Worm (Caenorhabditis elegans) whole organism, L3 larva: ENCODE data around the gene C53B7.2.

ENCODE experiments used
- R02D3.7 ChIP-seq: fragments of 150-350 bp; optimal IDR thresholded peaks from 2 replicates; lab custom pipeline; 2014; ENCODE audit warnings: missing biosample characterization, missing genetic modification characterization
- ZK546.5 ChIP-seq: sonication (generic microtip); optimal IDR thresholded peaks from 2 replicates; lab custom pipeline; 2017; ENCODE audit warnings: missing biosample characterization, missing genetic modification characterization
- aly-2 ChIP-seq: fragments of 150-350 bp; optimal IDR thresholded peaks from 2 replicates; lab custom pipeline; 2014; ENCODE audit warnings: missing biosample characterization, missing genetic modification characterization
- ceh-16 ChIP-seq: sonication (generic microtip); optimal IDR thresholded peaks from 2 replicates; lab custom pipeline; 2017; ENCODE audit warnings: missing biosample characterization, missing genetic modification characterization
- ceh-28 ChIP-seq: fragments of 150-350 bp; optimal IDR thresholded peaks from 2 replicates; lab custom pipeline; 2014; ENCODE audit warnings: missing biosample characterization, missing genetic modification reagents, missing genetic modification characterization
- ceh-82 ChIP-seq: fragments of 150-350 bp; optimal IDR thresholded peaks from 2 replicates; lab custom pipeline; 2014; ENCODE audit warnings: missing biosample characterization, missing genetic modification characterization
- daf-12 ChIP-seq: fragments of 150-350 bp; optimal IDR thresholded peaks from 2 replicates; lab custom pipeline; 2014; ENCODE audit warnings: missing biosample characterization, missing genetic modification reagents, missing genetic modification characterization
- egl-27 ChIP-seq: sonication (generic microtip); optimal IDR thresholded peaks from 4 replicates; lab custom pipeline; 2017; ENCODE audit warnings: missing biosample characterization, missing genetic modification reagents, missing genetic modification characterization
- egl-5 ChIP-seq: fragments of 150-350 bp; optimal IDR thresholded peaks from 2 replicates; lab custom pipeline; 2017; ENCODE audit warnings: missing biosample characterization, missing genetic modification reagents, missing genetic modification characterization, inconsistent platforms
- elt-1 ChIP-seq: fragments of 150-350 bp; optimal IDR thresholded peaks from 2 replicates; lab custom pipeline; 2014; ENCODE audit warnings: missing biosample characterization, missing genetic modification characterization
- elt-2 ChIP-seq: sonication (generic microtip); optimal IDR thresholded peaks from 2 replicates; lab custom pipeline; 2016; ENCODE audit warnings: missing genetic modification reagents, mild to moderate bottlenecking, missing genetic modification characterization, missing compliant biosample characterization
- elt-3 ChIP-seq, 3 experiments: fragments of 150-350 bp in 1 of 3; sonication (generic microtip) in 2 of 3; optimal IDR thresholded peaks; 2 replicates in 2 of 3; 4 replicates in 1 of 3; lab custom pipeline; 2014 to 2017; ENCODE audit warnings: missing biosample characterization in 3 of 3, missing genetic modification characterization in 3 of 3
- fkh-10 ChIP-seq: sonication (generic microtip); optimal IDR thresholded peaks from 2 replicates; lab custom pipeline; 2017; ENCODE audit warnings: missing biosample characterization, missing genetic modification reagents, missing genetic modification characterization
- fkh-2 ChIP-seq: fragments of 150-350 bp; optimal IDR thresholded peaks from 2 replicates; lab custom pipeline; 2014; ENCODE audit warnings: missing biosample characterization, missing genetic modification reagents, missing genetic modification characterization
- fos-1 ChIP-seq: fragments of 150-350 bp; optimal IDR thresholded peaks from 2 replicates; lab custom pipeline; 2014; ENCODE audit warnings: missing biosample characterization, missing genetic modification characterization
- jun-1 ChIP-seq: fragments of 150-350 bp; optimal IDR thresholded peaks from 2 replicates; lab custom pipeline; 2014; ENCODE audit warnings: missing biosample characterization, missing genetic modification reagents, missing genetic modification characterization
- lin-39 ChIP-seq: fragments of 150-350 bp; optimal IDR thresholded peaks from 2 replicates; lab custom pipeline; 2018; ENCODE audit warnings: missing biosample characterization, missing genetic modification reagents, missing genetic modification characterization
- lsy-12 ChIP-seq: sonication (generic microtip); optimal IDR thresholded peaks from 2 replicates; lab custom pipeline; 2016; ENCODE audit warnings: mild to moderate bottlenecking, missing genetic modification characterization, missing compliant biosample characterization
- mdl-1 ChIP-seq: fragments of 150-350 bp; optimal IDR thresholded peaks from 2 replicates; lab custom pipeline; 2014; ENCODE audit warnings: missing biosample characterization, missing genetic modification characterization
- mml-1 ChIP-seq: fragments of 150-350 bp; sonication (generic microtip); optimal IDR thresholded peaks from 3 replicates; lab custom pipeline; 2014; ENCODE audit warnings: missing biosample characterization, missing genetic modification characterization
- nhr-11 ChIP-seq: fragments of 150-350 bp; optimal IDR thresholded peaks from 2 replicates; lab custom pipeline; 2014; ENCODE audit warnings: missing biosample characterization, missing genetic modification characterization
- nhr-12 ChIP-seq: fragments of 150-350 bp; optimal IDR thresholded peaks from 2 replicates; lab custom pipeline; 2014; ENCODE audit warnings: missing biosample characterization, missing genetic modification characterization
- nhr-23 ChIP-seq: fragments of 150-350 bp; optimal IDR thresholded peaks from 2 replicates; lab custom pipeline; 2014; ENCODE audit warnings: missing biosample characterization, missing genetic modification reagents, missing genetic modification characterization
- nhr-237 ChIP-seq: fragments of 150-350 bp; optimal IDR thresholded peaks from 2 replicates; lab custom pipeline; 2014; ENCODE audit warnings: missing biosample characterization, missing genetic modification characterization
- nhr-25 ChIP-seq: sonication (generic microtip); optimal IDR thresholded peaks from 2 replicates; lab custom pipeline; 2017; ENCODE audit warnings: missing biosample characterization, missing genetic modification characterization
- nhr-28 ChIP-seq: fragments of 150-350 bp; optimal IDR thresholded peaks from 2 replicates; lab custom pipeline; 2014; ENCODE audit warnings: missing biosample characterization, missing genetic modification characterization
- nhr-67 ChIP-seq: fragments of 150-350 bp; optimal IDR thresholded peaks from 2 replicates; lab custom pipeline; 2014; ENCODE audit warnings: missing biosample characterization, missing genetic modification characterization
- nhr-77 ChIP-seq: fragments of 150-350 bp; optimal IDR thresholded peaks from 2 replicates; lab custom pipeline; 2014; ENCODE audit warnings: missing biosample characterization, missing genetic modification characterization
- pha-4 ChIP-seq: fragments of 150-350 bp; optimal IDR thresholded peaks from 2 replicates; lab custom pipeline; 2014; ENCODE audit warnings: missing biosample characterization, missing genetic modification reagents, missing genetic modification characterization
- pqm-1 ChIP-seq: fragments of 150-350 bp; optimal IDR thresholded peaks from 2 replicates; lab custom pipeline; 2017; ENCODE audit warnings: missing biosample characterization, missing genetic modification characterization, inconsistent platforms
- sea-2 ChIP-seq: fragments of 150-350 bp; sonication (generic microtip); optimal IDR thresholded peaks from 4 replicates; lab custom pipeline; 2014; ENCODE audit warnings: missing biosample characterization, missing genetic modification reagents, missing genetic modification characterization
- skn-1 ChIP-seq: fragments of 150-350 bp; optimal IDR thresholded peaks from 2 replicates; lab custom pipeline; 2014; ENCODE audit warnings: missing biosample characterization, missing genetic modification characterization
- snpc-4 ChIP-seq: fragments of 150-350 bp; optimal IDR thresholded peaks from 2 replicates; lab custom pipeline; 2014; ENCODE audit warnings: missing biosample characterization, missing genetic modification characterization
- unc-39 ChIP-seq: sonication (generic microtip); optimal IDR thresholded peaks from 4 replicates; lab custom pipeline; 2017; ENCODE audit warnings: missing biosample characterization, missing genetic modification characterization
- ztf-11 ChIP-seq: fragments of 150-350 bp; optimal IDR thresholded peaks from 2 replicates; lab custom pipeline; 2014; ENCODE audit warnings: missing biosample characterization, missing genetic modification characterization

Gene C53B7.2

DNA sequence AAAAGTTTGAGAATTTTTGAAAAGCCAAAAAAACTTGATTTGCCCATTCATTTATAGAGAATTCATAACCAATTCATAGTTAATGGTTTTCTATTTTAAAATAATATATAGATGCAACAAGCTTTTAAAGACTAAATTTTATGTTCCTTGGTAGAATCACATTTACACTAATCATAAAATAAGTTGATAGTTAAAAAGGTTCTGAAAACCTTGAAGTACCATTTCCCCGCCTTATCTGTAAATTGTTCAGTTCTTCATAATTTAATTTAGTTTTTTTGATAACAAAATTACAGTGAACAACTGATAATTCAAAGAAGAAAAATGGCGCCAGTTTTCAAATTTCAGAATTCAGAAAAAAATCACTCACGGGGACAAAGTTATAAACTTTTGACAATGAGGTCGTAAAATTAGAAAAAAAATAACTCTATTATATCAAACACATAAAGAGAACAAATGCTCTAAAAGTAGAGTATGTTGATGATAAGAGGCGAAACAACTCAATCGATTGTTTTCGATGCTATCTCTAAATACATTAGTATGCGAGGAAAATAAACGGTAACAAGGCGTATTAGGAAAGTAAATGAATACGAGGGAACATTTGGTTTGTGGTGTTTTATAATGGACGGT is 39.3 kb downstream of the C53B7.2 start, which contains the start of gene F41C6.7:
TSS of gene F41C6.7 (minus strand) at position 51 of the 627 bp plus-strand sequence.
- no peak for TF ChIP-seq nhr-67 (tag; lab: Kevin White, UChicago)
- TF ChIP-seq lsy-12 (tag; lab: Kevin White, UChicago), result no peak
- TF ChIP-seq pha-4 (tag; lab: Kevin White, UChicago), result peak; percentile 8
- TF ChIP-seq snpc-4 (tag; lab: Kevin White, UChicago), result no peak
- TF ChIP-seq skn-1 (tag; lab: Kevin White, UChicago), result no peak
- no peak for TF ChIP-seq fkh-10 (GFP tag; lab: Kevin White, UChicago)
- TF ChIP-seq ceh-16, result no peak
- no peak for TF ChIP-seq unc-39 (tag; lab: Kevin White, UChicago)
- TF ChIP-seq nhr-11 (tag; lab: Kevin White, UChicago), result no peak
- no peak for TF ChIP-seq sea-2 (GFP tag; lab: Kevin White, UChicago)
- no peak for TF ChIP-seq ceh-82
- TF ChIP-seq lin-39 (tag; lab: Kevin White, UChicago), result no peak
- no peak for TF ChIP-seq mdl-1 (tag; lab: Kevin White, UChicago)
- no peak for TF ChIP-seq fos-1 (tag; lab: Kevin White, UChicago)
- peak; percentile 72 for TF ChIP-seq pqm-1 (tag; lab: Kevin White, UChicago)
- no peak for TF ChIP-seq mml-1
- no peak for TF ChIP-seq fkh-2
- TF ChIP-seq elt-2, result peak; percentile 88
- TF ChIP-seq nhr-77, result no peak
- no peak for TF ChIP-seq nhr-28 (tag; lab: Kevin White, UChicago)
- no peak for TF ChIP-seq nhr-12 (tag; lab: Kevin White, UChicago)
- no peak for TF ChIP-seq daf-12 (tag; lab: Kevin White, UChicago)
- TF ChIP-seq ZK546.5, result no peak

DNA sequence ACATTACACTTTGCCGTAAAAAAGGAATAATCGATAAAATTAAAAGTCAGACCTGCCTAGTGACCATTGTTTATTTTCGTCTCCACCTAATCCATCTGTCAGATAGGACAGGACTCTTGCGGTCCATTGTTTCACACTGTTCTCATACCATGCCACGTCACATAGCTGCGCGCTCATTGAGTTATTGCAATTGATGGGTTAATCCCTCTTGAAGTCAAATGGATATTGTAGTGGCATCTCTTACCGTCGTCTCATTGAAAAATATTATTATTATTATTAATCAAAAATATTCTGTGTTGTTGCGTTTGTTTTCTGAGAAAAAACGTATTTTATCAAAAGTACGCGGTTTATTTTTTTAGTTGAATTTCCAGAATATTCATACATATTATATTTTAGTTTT is 42.2 kb downstream of the C53B7.2 start:
- no peak for TF ChIP-seq nhr-237 (tag; lab: Kevin White, UChicago)
- TF ChIP-seq ceh-16, result no peak
- no peak for TF ChIP-seq egl-5 (tag; lab: Kevin White, UChicago)
- no peak for TF ChIP-seq elt-2
- TF ChIP-seq aly-2 (tag; lab: Kevin White, UChicago), result no peak
- no peak for TF ChIP-seq egl-27
- no peak for TF ChIP-seq nhr-12 (tag; lab: Kevin White, UChicago)
- TF ChIP-seq nhr-25 (tag; lab: Kevin White, UChicago), result no peak
- no peak for TF ChIP-seq fos-1 (tag; lab: Kevin White, UChicago)
- TF ChIP-seq daf-12 (tag; lab: Kevin White, UChicago), result no peak
- no peak for TF ChIP-seq lin-39 (tag; lab: Kevin White, UChicago)
- no peak for TF ChIP-seq nhr-67 (tag; lab: Kevin White, UChicago)
- no peak for TF ChIP-seq nhr-23
- no peak for TF ChIP-seq snpc-4 (tag; lab: Kevin White, UChicago)
- TF ChIP-seq ceh-28 (tag; lab: Kevin White, UChicago), result no peak

DNA sequence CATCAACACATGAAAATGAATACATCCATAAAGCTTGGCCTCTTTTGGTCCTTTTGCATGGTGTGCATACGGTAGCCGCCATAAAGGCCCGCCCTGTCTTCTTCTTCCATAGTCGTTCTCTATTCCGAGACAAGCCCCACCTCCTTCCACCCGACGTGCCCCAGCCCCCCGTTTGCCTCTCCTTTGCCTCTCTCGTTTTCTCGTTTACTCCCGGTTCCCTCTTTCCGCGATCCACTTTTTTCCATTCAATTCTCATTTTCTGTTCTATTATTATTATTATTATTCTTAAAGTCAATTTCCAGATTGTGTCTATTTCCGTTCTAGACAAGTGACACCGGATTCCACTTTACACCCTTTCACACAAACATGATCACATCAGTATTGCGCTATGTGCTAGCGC is 43.3 kb downstream of the C53B7.2 start, which contains the start of gene unc-6:
TSS of gene unc-6 (plus strand) at position 301 of the 400 bp plus-strand sequence.
- TF ChIP-seq fkh-2, result no peak
- no peak for TF ChIP-seq nhr-23
- TF ChIP-seq sea-2 (GFP tag; lab: Kevin White, UChicago), result no peak

DNA sequence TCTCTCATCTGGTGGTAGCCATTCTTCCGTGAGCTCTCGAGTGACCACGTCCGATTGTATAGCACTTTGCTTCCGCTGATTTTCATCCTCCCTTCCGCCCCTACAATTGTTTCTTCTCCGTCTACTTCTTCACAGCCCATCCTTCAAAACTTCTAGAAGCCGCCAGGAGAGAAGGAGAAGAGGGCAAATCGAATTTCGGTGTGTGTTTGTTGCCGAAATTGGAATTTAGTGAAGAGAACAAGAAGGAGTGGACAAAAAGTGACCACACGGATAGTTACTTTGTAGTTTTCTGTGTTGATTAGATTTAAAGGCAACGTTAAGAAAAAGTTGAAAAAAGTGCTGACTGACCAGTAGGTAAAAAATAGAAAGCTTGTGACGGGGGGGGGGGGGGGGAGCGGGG is 47.0 kb downstream of the C53B7.2 start:
- TF ChIP-seq jun-1 (tag; lab: Kevin White, UChicago), result no peak
- TF ChIP-seq sea-2 (GFP tag; lab: Kevin White, UChicago), result no peak
- no peak for TF ChIP-seq R02D3.7 (tag; lab: Kevin White, UChicago)

DNA sequence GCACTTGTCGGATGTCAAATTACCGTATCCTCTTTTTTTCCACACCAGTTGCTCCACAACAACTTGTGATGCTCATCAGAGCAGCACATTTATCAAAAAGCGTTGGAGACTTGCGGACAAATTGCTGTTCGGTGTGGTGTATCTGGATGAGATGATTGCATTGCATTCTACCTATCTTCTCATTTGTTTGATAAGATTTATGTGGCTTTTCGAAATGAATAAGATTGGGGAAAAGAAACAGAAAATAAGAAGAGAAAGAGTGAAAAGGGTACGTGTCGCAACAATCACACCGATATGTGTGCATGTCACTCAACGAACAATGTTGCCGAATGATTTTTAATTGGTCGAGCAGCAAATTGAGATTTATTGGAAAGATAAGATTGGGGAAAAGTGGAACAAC is 48.1 kb downstream of the C53B7.2 start:
- TF ChIP-seq nhr-67 (tag; lab: Kevin White, UChicago) (no peak), ceh-28 (tag; lab: Kevin White, UChicago) (no peak), mdl-1 (tag; lab: Kevin White, UChicago) (no peak), elt-1 (tag; lab: Kevin White, UChicago) (peak; percentile 41), ztf-11 (tag; lab: Kevin White, UChicago) (no peak), snpc-4 (tag; lab: Kevin White, UChicago) (no peak), egl-5 (tag; lab: Kevin White, UChicago) (peak; percentile 87), nhr-28 (tag; lab: Kevin White, UChicago) (no peak), elt-3 (tag; optimal IDR thresholded peaks at IDR 0.05; lab: Kevin White, UChicago) (no peak), pqm-1 (tag; lab: Kevin White, UChicago) (no peak), lin-39 (tag; lab: Kevin White, UChicago) (peak; percentile 35), nhr-77 (no peak)
